Fruit fly (Drosophila melanogaster): ENCODE data around the gene CG14042.
A peak's percentile ranks its signal among the peaks of the same experiment; 100 is the strongest.

The CG14042 gene

dm6 chr2L:5084586-5085257 lies 47.2 kb downstream of the CG14042 start (continued):
- TF ChIP-seq bab2 (GFP tag; optimal IDR thresholded peaks at IDR 0.05) (no peak), salm (tag; optimal IDR thresholded peaks at IDR 0.05) (no peak), CG12769 (tag; optimal IDR thresholded peaks at IDR 0.05) (no peak), E2f1 (GFP tag; IDR thresholded peaks at IDR 0.05) (no peak), dati (GFP tag; IDR thresholded peaks at IDR 0.05) (no peak), Meics (GFP tag; optimal IDR thresholded peaks at IDR 0.05) (no peak), ase (GFP tag; IDR thresholded peaks at IDR 0.05) (no peak), CG2889 (GFP tag; IDR thresholded peaks at IDR 0.05) (no peak), slou (GFP tag; optimal IDR thresholded peaks at IDR 0.05) (no peak), pnt (GFP tag; optimal IDR thresholded peaks at IDR 0.05) (no peak), esg (GFP tag; conservative IDR thresholded peaks at IDR 0.05) (no peak), h (optimal IDR thresholded peaks at IDR 0.05) (no peak), gfzf (GFP tag; optimal IDR thresholded peaks at IDR 0.05) (no peak), gsb (GFP tag; IDR thresholded peaks at IDR 0.05) (no peak), ranshi (GFP tag; IDR thresholded peaks at IDR 0.05) (no peak), CG9797 (GFP tag; optimal IDR thresholded peaks at IDR 0.05) (no peak), MESR4 (GFP tag; optimal IDR thresholded peaks at IDR 0.05) (no peak), CG18619 (GFP tag; optimal IDR thresholded peaks at IDR 0.05) (peak; percentile 6), CG14014 (GFP tag; IDR thresholded peaks at IDR 0.05) (no peak), lbe (GFP tag; optimal IDR thresholded peaks at IDR 0.05) (no peak), scrt (GFP tag; optimal IDR thresholded peaks at IDR 0.05) (no peak), CG15479 (GFP tag; optimal IDR thresholded peaks at IDR 0.05) (no peak), CG12071 (GFP tag; optimal IDR thresholded peaks at IDR 0.05) (no peak), ci (GFP tag; IDR thresholded peaks at IDR 0.05) (no peak), Dbx (GFP tag; IDR thresholded peaks at IDR 0.05) (no peak), CG10462 (GFP tag; optimal IDR thresholded peaks at IDR 0.05) (no peak), Deaf1 (tag; optimal IDR thresholded peaks at IDR 0.05) (no peak), Aef1 (GFP tag; IDR thresholded peaks at IDR 0.05) (no peak), Oaz (GFP tag; IDR thresholded peaks at IDR 0.05) (no peak), al (GFP tag; IDR thresholded peaks at IDR 0.05) (no peak), eve (GFP tag; optimal IDR thresholded peaks at IDR 0.05) (peak in 1 of 2 experiments; percentile 46), slp2 (GFP tag; optimal IDR thresholded peaks at IDR 0.05) (no peak), Hey (tag; optimal IDR thresholded peaks at IDR 0.05) (no peak), ATbp (GFP tag; optimal IDR thresholded peaks at IDR 0.05) (peak; percentile 68), Hand (GFP tag; optimal IDR thresholded peaks at IDR 0.05) (peak; percentile 10), gcm (GFP tag; optimal IDR thresholded peaks at IDR 0.05) (no peak), corto (GFP tag; optimal IDR thresholded peaks at IDR 0.05) (no peak), fd96Cb (tag; optimal IDR thresholded peaks at IDR 0.05) (no peak), CG34224 (GFP tag; IDR thresholded peaks at IDR 0.05; ENCODE audit: partially characterized antibody) (no peak), Sry-δ (GFP tag; optimal IDR thresholded peaks at IDR 0.05) (no peak), jigr1 (GFP tag; IDR thresholded peaks at IDR 0.05) (no peak), ssp (GFP tag; IDR thresholded peaks at IDR 0.05) (no peak), CG14965 (GFP tag; optimal IDR thresholded peaks at IDR 0.05; ENCODE audit: borderline replicate concordance) (no peak), CG3281 (GFP tag; optimal IDR thresholded peaks at IDR 0.05) (no peak), CG18476 (GFP tag; optimal IDR thresholded peaks at IDR 0.05) (no peak), Hmr (GFP tag; optimal IDR thresholded peaks at IDR 0.05) (peak; percentile 74), Opbp (GFP tag; IDR thresholded peaks at IDR 0.05; ENCODE audit: partially characterized antibody) (no peak), CG11504 (tag; optimal IDR thresholded peaks at IDR 0.05) (no peak), CG11456 (GFP tag; IDR thresholded peaks at IDR 0.05) (no peak), CG17568 (GFP tag; optimal IDR thresholded peaks at IDR 0.05) (no peak), wek (GFP tag; optimal IDR thresholded peaks at IDR 0.05) (no peak)
